Worm (Caenorhabditis elegans): ENCODE results near the gene K07C11.7.

K07C11.7 gene

DNA sequence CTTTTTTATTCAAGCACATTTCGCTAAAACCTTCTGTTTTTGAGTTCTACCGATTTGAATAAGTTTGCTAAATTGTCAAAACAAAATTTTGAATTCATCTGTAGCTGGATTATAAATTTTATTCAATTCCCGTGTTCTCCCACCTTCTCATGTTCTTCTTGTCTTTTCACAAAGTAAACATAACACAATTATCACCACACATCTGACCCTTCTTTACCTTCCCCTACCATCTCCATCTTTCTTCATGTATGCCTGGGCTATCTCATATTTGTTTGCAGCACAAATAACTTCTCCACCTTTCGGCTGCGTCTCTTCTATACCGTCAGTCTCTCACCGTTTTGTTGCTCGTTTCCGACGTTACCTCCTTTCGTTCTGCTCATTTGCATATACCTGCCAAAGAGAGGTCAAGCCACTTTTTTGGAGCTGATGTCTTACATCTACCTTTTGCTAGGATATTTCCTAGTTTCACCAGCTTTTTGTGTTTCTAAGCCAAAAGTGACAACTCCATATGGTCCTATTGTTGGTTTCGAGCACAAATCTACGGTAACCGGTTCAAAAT is 10.6 kb downstream of the K07C11.7 start, which contains the start of gene cest-17:
cest-17 (plus strand) TSS at position 248 of the 559 bp plus-strand sequence.
- TF ChIP-seq med-1 (GFP tag; optimal IDR thresholded peaks at IDR 0.05; ENCODE audit: insufficient read depth): no peak
- no peak for TF ChIP-seq ref-1 (GFP tag; conservative IDR thresholded peaks at IDR 0.05)
- no peak for TF ChIP-seq T22C8.4 (GFP tag; IDR thresholded peaks at IDR 0.05)
- no peak for TF ChIP-seq tab-1 (GFP tag; IDR thresholded peaks at IDR 0.05)
- TF ChIP-seq flt-1 (GFP tag; IDR thresholded peaks at IDR 0.05): no peak
- no peak for TF ChIP-seq ztf-23 (GFP tag; IDR thresholded peaks at IDR 0.05)
- no peak for TF ChIP-seq ztf-29 (GFP tag; IDR thresholded peaks at IDR 0.05)
- TF ChIP-seq klf-2 (GFP tag; conservative IDR thresholded peaks at IDR 0.05): no peak
- TF ChIP-seq cog-1 (tag; optimal IDR thresholded peaks at IDR 0.05): no peak

DNA sequence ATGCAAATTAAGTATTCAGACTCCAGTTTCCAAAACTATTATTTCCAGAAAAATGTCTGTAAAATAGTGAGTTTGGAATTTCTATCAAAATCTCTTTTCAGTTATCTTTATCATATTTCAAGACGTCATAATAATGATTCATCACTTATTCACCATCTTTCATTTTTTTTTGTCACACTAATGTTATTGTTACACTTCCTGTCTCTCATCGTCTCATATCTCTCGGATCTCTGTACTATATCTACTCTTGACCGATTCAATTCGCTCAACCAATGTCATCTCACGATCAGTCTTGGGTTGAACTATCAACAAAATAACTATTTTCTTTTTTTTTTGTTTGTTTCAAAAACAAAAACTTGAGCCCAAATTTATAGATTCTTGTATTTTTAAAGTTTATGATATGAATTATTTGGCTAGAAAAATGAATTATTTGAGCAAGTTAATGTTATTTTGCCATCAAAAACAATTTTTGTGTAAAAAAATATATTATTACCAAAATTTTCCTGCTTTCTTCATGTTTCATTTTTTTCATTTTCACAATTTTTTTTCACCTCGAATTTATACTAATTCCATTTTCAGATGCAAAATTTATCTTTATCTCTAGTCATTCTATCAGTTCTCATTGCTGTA is 12.4 kb downstream of the K07C11.7 start, which contains the start of gene cri-2:
cri-2 (plus strand) TSS at position 580 of the 630 bp plus-strand sequence.
- TF ChIP-seq ztf-29 (GFP tag; IDR thresholded peaks at IDR 0.05): no peak
- TF ChIP-seq med-1 (GFP tag; optimal IDR thresholded peaks at IDR 0.05; ENCODE audit: insufficient read depth): no peak
- no peak for TF ChIP-seq ztf-23 (GFP tag; IDR thresholded peaks at IDR 0.05)
- no peak for TF ChIP-seq tab-1 (GFP tag; IDR thresholded peaks at IDR 0.05)
- no peak for TF ChIP-seq flt-1 (GFP tag; IDR thresholded peaks at IDR 0.05)
- TF ChIP-seq ref-1 (GFP tag; conservative IDR thresholded peaks at IDR 0.05): no peak
- no peak for TF ChIP-seq T22C8.4 (GFP tag; IDR thresholded peaks at IDR 0.05)
- no peak for TF ChIP-seq klf-2 (GFP tag; conservative IDR thresholded peaks at IDR 0.05)
- no peak for TF ChIP-seq cog-1 (tag; optimal IDR thresholded peaks at IDR 0.05)

DNA sequence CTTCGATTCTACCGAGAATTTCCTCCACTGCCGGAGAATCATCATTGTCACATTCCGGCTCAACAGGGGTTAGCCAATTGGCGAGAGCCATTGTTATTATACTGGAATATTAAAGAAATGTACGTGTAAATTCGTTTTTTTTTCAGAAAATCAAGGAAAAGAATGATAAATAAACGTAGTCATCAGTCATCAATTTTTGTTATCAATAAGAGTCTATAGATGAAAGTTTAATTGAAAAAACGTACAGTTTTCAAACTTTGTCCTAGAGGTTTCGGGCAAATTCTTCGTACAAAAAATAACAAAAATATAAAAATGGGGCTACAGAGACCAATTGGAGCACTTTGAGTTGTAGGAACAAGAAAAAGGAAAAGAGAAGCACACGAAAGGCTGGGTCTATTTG is 14.8 kb downstream of the K07C11.7 start, which contains the start of gene F20D6.11:
F20D6.11 (minus strand) TSS at position 101 of the 400 bp plus-strand sequence.
- TF ChIP-seq ref-1 (GFP tag; conservative IDR thresholded peaks at IDR 0.05): no peak
- no peak for TF ChIP-seq ztf-23 (GFP tag; IDR thresholded peaks at IDR 0.05)
- TF ChIP-seq med-1 (GFP tag; optimal IDR thresholded peaks at IDR 0.05; ENCODE audit: insufficient read depth): no peak
- TF ChIP-seq flt-1 (GFP tag; IDR thresholded peaks at IDR 0.05): no peak
- no peak for TF ChIP-seq cog-1 (tag; optimal IDR thresholded peaks at IDR 0.05)
- no peak for TF ChIP-seq T22C8.4 (GFP tag; IDR thresholded peaks at IDR 0.05)
- TF ChIP-seq ztf-29 (GFP tag; IDR thresholded peaks at IDR 0.05): no peak
- no peak for TF ChIP-seq tab-1 (GFP tag; IDR thresholded peaks at IDR 0.05)

DNA sequence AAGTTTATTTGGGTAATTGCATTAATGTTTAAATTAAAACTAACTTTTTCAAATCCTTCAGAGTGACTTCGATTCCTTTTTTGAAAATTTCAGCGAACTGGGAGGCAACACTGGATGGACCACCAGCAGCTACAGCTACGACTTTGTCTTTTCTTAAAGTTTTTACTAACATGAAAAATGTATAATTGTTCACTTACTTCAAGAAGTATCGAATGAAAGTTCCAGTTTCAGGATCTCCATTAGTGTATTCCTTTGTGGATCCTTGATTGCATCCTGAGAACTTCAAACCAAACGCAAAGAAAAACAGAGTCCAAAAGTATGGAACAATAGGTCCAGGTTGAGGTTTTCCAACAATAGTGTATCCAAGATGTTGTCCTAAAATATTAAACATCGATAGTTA is 16.8 kb downstream of the K07C11.7 start:
- TF ChIP-seq med-1 (GFP tag; optimal IDR thresholded peaks at IDR 0.05; ENCODE audit: insufficient read depth): no peak
- no peak for TF ChIP-seq ztf-29 (GFP tag; IDR thresholded peaks at IDR 0.05)
- no peak for TF ChIP-seq ref-1 (GFP tag; conservative IDR thresholded peaks at IDR 0.05)

DNA sequence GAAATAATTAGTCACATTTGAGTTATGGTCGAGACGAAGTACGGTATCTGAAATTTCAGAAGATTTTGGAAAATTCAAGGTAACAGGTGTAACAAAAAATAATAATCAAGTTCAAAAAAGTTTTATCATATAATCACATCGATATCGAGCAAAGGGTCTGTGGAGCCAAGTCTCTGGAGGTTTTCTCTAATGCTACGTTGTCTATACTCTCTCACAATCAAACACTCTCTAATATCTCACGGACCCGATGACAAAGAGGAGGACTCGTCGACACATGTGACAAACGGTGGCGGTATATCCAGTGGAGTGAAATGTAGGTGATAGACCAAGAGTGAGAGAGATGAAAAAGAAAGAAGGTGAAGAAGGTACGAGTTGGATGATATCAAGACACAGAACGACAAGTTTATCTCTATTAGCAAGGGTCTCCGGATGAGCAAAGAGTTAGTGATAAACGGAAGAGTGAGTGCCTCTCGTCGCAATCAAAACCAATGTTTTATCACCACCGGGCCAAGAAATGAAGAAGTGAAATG is 17.8 kb downstream of the K07C11.7 start, which contains the start of gene F20D6.10:
F20D6.10 (minus strand) TSS at position 51 of the 530 bp plus-strand sequence.
- TF ChIP-seq klf-2 (GFP tag; conservative IDR thresholded peaks at IDR 0.05): no peak
- no peak for TF ChIP-seq tab-1 (GFP tag; IDR thresholded peaks at IDR 0.05)
- no peak for TF ChIP-seq flt-1 (GFP tag; IDR thresholded peaks at IDR 0.05)
- no peak for TF ChIP-seq ref-1 (GFP tag; conservative IDR thresholded peaks at IDR 0.05)
- no peak for TF ChIP-seq med-1 (GFP tag; optimal IDR thresholded peaks at IDR 0.05; ENCODE audit: insufficient read depth)
- TF ChIP-seq ztf-29 (GFP tag; IDR thresholded peaks at IDR 0.05): no peak
- no peak for TF ChIP-seq T22C8.4 (GFP tag; IDR thresholded peaks at IDR 0.05)
- no peak for TF ChIP-seq ztf-23 (GFP tag; IDR thresholded peaks at IDR 0.05)
- no peak for TF ChIP-seq cog-1 (tag; optimal IDR thresholded peaks at IDR 0.05)

DNA sequence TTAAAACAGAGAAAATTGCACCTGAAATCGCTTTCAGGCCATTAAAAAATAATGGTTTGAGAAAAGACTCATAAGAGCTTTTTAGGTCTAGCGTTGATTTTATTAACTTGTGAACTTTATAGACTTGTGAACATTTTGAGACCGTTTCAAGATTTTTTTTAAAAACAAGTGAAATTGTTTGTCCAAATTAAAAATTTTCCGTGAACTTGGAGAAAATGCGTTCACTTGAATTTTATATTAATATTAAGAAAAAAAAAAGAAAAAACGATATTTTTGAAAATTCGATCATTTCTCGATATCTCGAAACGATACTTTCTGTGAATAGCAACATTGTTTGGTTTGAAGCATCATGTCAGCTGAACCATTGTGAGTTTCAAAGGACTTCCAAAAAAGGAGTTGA is 23.3 kb downstream of the K07C11.7 start, which contains the start of gene F20D6.1:
F20D6.1 (plus strand) TSS at position 301 of the 400 bp plus-strand sequence.
- no peak for TF ChIP-seq tab-1 (GFP tag; IDR thresholded peaks at IDR 0.05)
- no peak for TF ChIP-seq T22C8.4 (GFP tag; IDR thresholded peaks at IDR 0.05)
- no peak for TF ChIP-seq ztf-29 (GFP tag; IDR thresholded peaks at IDR 0.05)
- no peak for TF ChIP-seq flt-1 (GFP tag; IDR thresholded peaks at IDR 0.05)
- no peak for TF ChIP-seq med-1 (GFP tag; optimal IDR thresholded peaks at IDR 0.05; ENCODE audit: insufficient read depth)
- no peak for TF ChIP-seq klf-2 (GFP tag; conservative IDR thresholded peaks at IDR 0.05)
- no peak for TF ChIP-seq ref-1 (GFP tag; conservative IDR thresholded peaks at IDR 0.05)
- TF ChIP-seq ztf-23 (GFP tag; IDR thresholded peaks at IDR 0.05): no peak
- no peak for TF ChIP-seq cog-1 (tag; optimal IDR thresholded peaks at IDR 0.05)

DNA sequence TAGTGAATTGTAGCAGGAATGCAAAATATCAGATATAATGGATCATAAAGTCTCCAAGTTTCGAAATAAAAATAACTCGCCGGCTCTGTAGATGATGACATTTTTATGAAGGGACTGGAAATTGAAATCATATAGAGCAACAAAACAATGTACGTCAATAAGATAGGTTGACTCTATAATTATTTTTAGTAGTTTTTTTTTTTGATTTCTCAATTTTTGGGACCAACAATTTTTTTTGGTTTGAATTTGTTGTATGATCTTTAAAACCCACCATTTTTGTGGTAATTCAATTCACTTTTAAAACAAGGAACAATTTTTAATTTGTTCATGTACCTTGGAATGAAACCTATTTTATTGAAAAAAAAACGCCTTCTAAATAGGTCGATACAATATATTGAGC is 23.8 kb downstream of the K07C11.7 start, which contains the start of gene F20D6.12:
F20D6.12 (minus strand) TSS at position 101 of the 400 bp plus-strand sequence.
- TF ChIP-seq cog-1 (tag; optimal IDR thresholded peaks at IDR 0.05): no peak

DNA sequence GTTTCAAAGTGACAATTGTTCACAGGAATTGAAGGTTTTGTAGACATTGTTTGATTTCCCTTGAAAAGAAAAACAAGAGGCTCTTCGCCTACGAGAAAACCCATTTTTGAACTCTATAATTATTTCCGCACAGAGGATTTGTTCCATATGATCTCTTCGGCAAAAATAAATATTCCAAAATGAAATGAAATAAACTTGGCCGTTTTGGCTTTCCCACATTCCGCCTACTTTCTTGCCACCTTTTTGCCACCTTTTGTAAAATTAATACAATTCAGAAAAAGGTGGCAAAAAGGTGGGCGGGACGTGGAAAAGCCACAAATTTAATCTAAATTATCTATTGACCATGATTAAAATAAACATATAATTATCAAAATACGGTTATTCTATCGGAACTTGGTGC is 25.3 kb downstream of the K07C11.7 start, which contains the start of gene F20D6.15:
F20D6.15 (minus strand) TSS at position 47 of the 400 bp plus-strand sequence.
- no peak for TF ChIP-seq flt-1 (GFP tag; IDR thresholded peaks at IDR 0.05)
- no peak for TF ChIP-seq klf-2 (GFP tag; conservative IDR thresholded peaks at IDR 0.05)
- no peak for TF ChIP-seq ztf-29 (GFP tag; IDR thresholded peaks at IDR 0.05)
- no peak for TF ChIP-seq ztf-23 (GFP tag; IDR thresholded peaks at IDR 0.05)
- no peak for TF ChIP-seq med-1 (GFP tag; optimal IDR thresholded peaks at IDR 0.05; ENCODE audit: insufficient read depth)
- TF ChIP-seq tab-1 (GFP tag; IDR thresholded peaks at IDR 0.05): no peak
- no peak for TF ChIP-seq T22C8.4 (GFP tag; IDR thresholded peaks at IDR 0.05)
- no peak for TF ChIP-seq ref-1 (GFP tag; conservative IDR thresholded peaks at IDR 0.05)
- TF ChIP-seq cog-1 (tag; optimal IDR thresholded peaks at IDR 0.05): no peak

DNA sequence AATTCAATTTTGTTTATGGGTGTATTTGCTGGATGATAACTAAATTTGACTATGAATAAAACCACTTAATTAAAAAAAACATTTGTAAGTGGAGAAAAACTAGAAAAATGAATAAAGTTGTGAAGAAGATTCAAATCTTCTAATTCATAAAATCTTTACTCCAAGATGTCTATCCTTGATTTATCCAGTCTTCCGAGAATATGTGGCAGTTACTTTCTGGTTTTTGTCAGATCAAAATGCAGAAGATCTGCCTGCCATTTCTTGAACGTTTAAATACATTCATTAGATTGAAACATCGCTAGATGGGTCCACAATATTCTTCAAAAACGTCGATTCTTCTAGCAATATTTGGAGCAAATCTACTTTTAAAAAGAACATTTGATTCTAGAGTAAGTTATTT is 28.0 kb downstream of the K07C11.7 start, which contains the start of gene F20D6.2:
F20D6.2 (plus strand) TSS at position 301 of the 400 bp plus-strand sequence.
- TF ChIP-seq klf-2 (GFP tag; conservative IDR thresholded peaks at IDR 0.05) (no peak), cog-1 (tag; optimal IDR thresholded peaks at IDR 0.05) (no peak), ref-1 (GFP tag; conservative IDR thresholded peaks at IDR 0.05) (no peak), ztf-23 (GFP tag; IDR thresholded peaks at IDR 0.05) (no peak), med-1 (GFP tag; optimal IDR thresholded peaks at IDR 0.05; ENCODE audit: insufficient read depth) (no peak)
